Worm (Caenorhabditis elegans) whole organism, early embryonic: ENCODE measurements around the gene F26C11.4.
A peak's percentile ranks its signal among the peaks of the same experiment; 100 is the strongest.

ENCODE experiments used
- B0310.2 ChIP-seq: sonication (generic microtip); optimal IDR thresholded peaks from 2 replicates; lab custom pipeline; 2016; ENCODE audit warnings: mild to moderate bottlenecking, missing genetic modification characterization, missing compliant biosample characterization
- aly-1 ChIP-seq: sonication (generic microtip); optimal IDR thresholded peaks from 2 replicates; lab custom pipeline; 2016; ENCODE audit warnings: missing genetic modification characterization, missing compliant biosample characterization
- ama-1 ChIP-seq: fragments of 150-350 bp; optimal IDR thresholded peaks from 2 replicates; lab custom pipeline; 2014
- ceh-13 ChIP-seq: fragments of 200-800 bp; sonication (Bioruptor generic); optimal IDR thresholded peaks from 2 replicates; lab custom pipeline; 2018; ENCODE audit warnings: mild to moderate bottlenecking, missing genetic modification characterization, missing compliant biosample characterization
- ets-7 ChIP-seq: sonication (generic microtip); optimal IDR thresholded peaks from 2 replicates; lab custom pipeline; 2016; ENCODE audit warnings: missing genotype, missing genetic modification characterization, missing compliant biosample characterization
- flt-1 ChIP-seq: fragments of 200-800 bp; sonication (Bioruptor generic); IDR thresholded peaks from 2 replicates; pipeline ENCODE4 v1.3.6; 2022; ENCODE audit warnings: missing genetic modification characterization, missing compliant biosample characterization
- hmg-4 ChIP-seq: fragments of 200-800 bp; sonication (Bioruptor generic); optimal IDR thresholded peaks from 2 replicates; lab custom pipeline; 2018; ENCODE audit warnings: mild to moderate bottlenecking, missing genetic modification characterization, missing compliant biosample characterization
- scrt-1 ChIP-seq: fragments of 200-800 bp; sonication (Bioruptor generic); IDR thresholded peaks from 2 replicates; pipeline ENCODE4 v1.3.6; 2022; ENCODE audit warnings: missing genetic modification characterization, missing compliant biosample characterization
- tbx-37 ChIP-seq: fragments of 200-800 bp; sonication (Bioruptor generic); conservative IDR thresholded peaks from 2 replicates; pipeline ENCODE4 v1.3.6; 2022; ENCODE audit warnings: missing genetic modification reagents, missing genetic modification characterization, missing compliant biosample characterization

ce11 chrII:9931012-9931411, 14.9 kb upstream of the F26C11.4 start:
- TF ChIP-seq ets-7 (tag; lab: Kevin White, UChicago) (no peak), scrt-1 (GFP tag; lab: Robert Waterston, UW) (no peak), ama-1 (lab: Kevin White, UChicago) (peak; percentile 21), ceh-13 (no peak), hmg-4 (GFP tag; lab: Kevin White, UChicago) (no peak), flt-1 (GFP tag; lab: Robert Waterston, UW) (no peak), aly-1 (tag; lab: Kevin White, UChicago) (no peak), tbx-37 (GFP tag; lab: Robert Waterston, UW) (no peak), B0310.2 (tag; lab: Kevin White, UChicago) (no peak)
